Worm (Caenorhabditis elegans) whole organism, L2 larva: ENCODE data around the gene F09E5.8.

Experiments used
- C34F6.9 ChIP-seq: fragments of 150-350 bp; optimal IDR thresholded peaks from 2 replicates; lab custom pipeline; 2014; ENCODE audit warnings: missing biosample characterization, missing genetic modification characterization
- F13H6.1 ChIP-seq: sonication (generic microtip); optimal IDR thresholded peaks from 2 replicates; lab custom pipeline; 2016; ENCODE audit warnings: missing genetic modification characterization, missing compliant biosample characterization
- R02D3.7 ChIP-seq: fragments of 150-350 bp; optimal IDR thresholded peaks from 2 replicates; lab custom pipeline; 2014; ENCODE audit warnings: missing biosample characterization, missing genetic modification characterization
- Y55F3AM.14 ChIP-seq: fragments of 200-800 bp; sonication (Bioruptor generic); optimal IDR thresholded peaks from 2 replicates; lab custom pipeline; 2018; ENCODE audit warnings: mild to moderate bottlenecking, missing genetic modification characterization, missing compliant biosample characterization
- ZK546.5 ChIP-seq: sonication (generic microtip); optimal IDR thresholded peaks from 2 replicates; lab custom pipeline; 2017; ENCODE audit warnings: missing biosample characterization, missing genetic modification characterization
- alr-1 ChIP-seq: fragments of 150-350 bp; optimal IDR thresholded peaks from 2 replicates; lab custom pipeline; 2014; ENCODE audit warnings: missing biosample characterization, missing genetic modification characterization
- aly-2 ChIP-seq: fragments of 150-350 bp; optimal IDR thresholded peaks from 2 replicates; lab custom pipeline; 2014; ENCODE audit warnings: missing biosample characterization, missing genetic modification characterization
- ama-1 ChIP-seq: fragments of 150-350 bp; optimal IDR thresholded peaks from 2 replicates; lab custom pipeline; 2018; ENCODE audit warnings: inconsistent platforms
- blmp-1 ChIP-seq: sonication (generic microtip); optimal IDR thresholded peaks from 2 replicates; lab custom pipeline; 2017; ENCODE audit warnings: missing genetic modification characterization, mild to moderate bottlenecking, missing compliant biosample characterization, antibody characterized with exemption, moderate library complexity; ENCODE audit not compliant: insufficient read depth
- ceh-82 ChIP-seq: fragments of 150-350 bp; optimal IDR thresholded peaks from 2 replicates; lab custom pipeline; 2014; ENCODE audit warnings: missing biosample characterization, missing genetic modification characterization
- crh-2 ChIP-seq: sonication (generic microtip); optimal IDR thresholded peaks from 2 replicates; lab custom pipeline; 2017; ENCODE audit warnings: missing biosample characterization, missing genetic modification characterization
- dmd-4 ChIP-seq: sonication (generic microtip); optimal IDR thresholded peaks from 2 replicates; lab custom pipeline; 2017; ENCODE audit warnings: missing biosample characterization, missing genetic modification characterization
- egl-27 ChIP-seq: sonication (generic microtip); optimal IDR thresholded peaks from 3 replicates; lab custom pipeline; 2017; ENCODE audit warnings: missing biosample characterization, missing genetic modification reagents, missing genetic modification characterization
- elt-1 ChIP-seq: fragments of 150-350 bp; optimal IDR thresholded peaks from 2 replicates; lab custom pipeline; 2014; ENCODE audit warnings: missing biosample characterization, missing genetic modification characterization
- elt-3 ChIP-seq: sonication (generic microtip); optimal IDR thresholded peaks from 2 replicates; lab custom pipeline; 2017; ENCODE audit warnings: missing biosample characterization, missing genetic modification characterization
- fos-1 ChIP-seq: fragments of 150-350 bp; optimal IDR thresholded peaks from 2 replicates; lab custom pipeline; 2014; ENCODE audit warnings: missing biosample characterization, missing genetic modification characterization
- gmeb-1 ChIP-seq: fragments of 150-350 bp; optimal IDR thresholded peaks from 2 replicates; lab custom pipeline; 2014; ENCODE audit warnings: missing biosample characterization, missing genetic modification characterization
- lin-11 ChIP-seq: fragments of 150-350 bp; sonication (generic microtip); optimal IDR thresholded peaks from 2 replicates; lab custom pipeline; 2014; ENCODE audit warnings: missing biosample characterization, missing genetic modification characterization, inconsistent platforms, mixed read lengths
- lin-13 ChIP-seq: fragments of 150-350 bp; optimal IDR thresholded peaks from 2 replicates; lab custom pipeline; 2014; ENCODE audit warnings: missing biosample characterization, missing genetic modification reagents, missing genetic modification characterization
- lin-39 ChIP-seq: fragments of 150-350 bp; optimal IDR thresholded peaks from 2 replicates; lab custom pipeline; 2014; ENCODE audit warnings: missing biosample characterization, missing genetic modification reagents, missing genetic modification characterization
- lsy-2 ChIP-seq, 2 experiments: fragments of 150-350 bp in 1 of 2; sonication (generic microtip) in 1 of 2; optimal IDR thresholded peaks; 2 replicates each; lab custom pipeline; 2014 to 2017; ENCODE audit warnings: missing biosample characterization in 2 of 2, missing genetic modification characterization in 2 of 2
- mab-5 ChIP-seq: fragments of 150-350 bp; optimal IDR thresholded peaks from 2 replicates; lab custom pipeline; 2014; ENCODE audit warnings: missing biosample characterization, missing genetic modification characterization
- mbf-1 ChIP-seq: sonication (generic microtip); optimal IDR thresholded peaks from 2 replicates; lab custom pipeline; 2017; ENCODE audit warnings: missing biosample characterization, missing genetic modification characterization
- mdl-1 ChIP-seq, 2 experiments: fragments of 150-350 bp in 1 of 2; sonication (generic microtip) in 1 of 2; optimal IDR thresholded peaks; 2 replicates each; lab custom pipeline; 2017; ENCODE audit warnings: missing biosample characterization in 2 of 2, missing genetic modification characterization in 2 of 2
- nhr-10 ChIP-seq: sonication (generic microtip); optimal IDR thresholded peaks from 2 replicates; lab custom pipeline; 2017; ENCODE audit warnings: missing biosample characterization, missing genetic modification characterization
- nhr-11 ChIP-seq: fragments of 150-350 bp; optimal IDR thresholded peaks from 2 replicates; lab custom pipeline; 2014; ENCODE audit warnings: missing biosample characterization, missing genetic modification characterization
- nhr-12 ChIP-seq: fragments of 150-350 bp; optimal IDR thresholded peaks from 2 replicates; lab custom pipeline; 2014; ENCODE audit warnings: missing biosample characterization, missing genetic modification characterization
- nhr-129 ChIP-seq: fragments of 150-350 bp; optimal IDR thresholded peaks from 2 replicates; lab custom pipeline; 2014; ENCODE audit warnings: missing biosample characterization, missing genetic modification characterization
- nhr-21 ChIP-seq: fragments of 150-350 bp; optimal IDR thresholded peaks from 2 replicates; lab custom pipeline; 2014; ENCODE audit warnings: missing biosample characterization, missing genetic modification characterization
- nhr-237 ChIP-seq: fragments of 150-350 bp; optimal IDR thresholded peaks from 2 replicates; lab custom pipeline; 2014; ENCODE audit warnings: missing biosample characterization, missing genetic modification characterization
- nhr-25 ChIP-seq: fragments of 150-350 bp; sonication (generic microtip); optimal IDR thresholded peaks from 3 replicates; lab custom pipeline; 2014; ENCODE audit warnings: missing biosample characterization, missing genetic modification characterization
- nhr-6 ChIP-seq: fragments of 150-350 bp; optimal IDR thresholded peaks from 2 replicates; lab custom pipeline; 2014; ENCODE audit warnings: missing biosample characterization, missing genetic modification characterization
- nhr-77 ChIP-seq: fragments of 150-350 bp; optimal IDR thresholded peaks from 2 replicates; lab custom pipeline; 2014; ENCODE audit warnings: missing biosample characterization, missing genetic modification characterization
- peb-1 ChIP-seq: fragments of 150-350 bp; optimal IDR thresholded peaks from 2 replicates; lab custom pipeline; 2014; ENCODE audit warnings: missing biosample characterization, missing genetic modification characterization
- sem-4 ChIP-seq: fragments of 150-350 bp; optimal IDR thresholded peaks from 2 replicates; lab custom pipeline; 2014; ENCODE audit warnings: missing biosample characterization, missing genetic modification reagents, missing genetic modification characterization
- skn-1 ChIP-seq: sonication (generic microtip); optimal IDR thresholded peaks from 2 replicates; lab custom pipeline; 2017; ENCODE audit warnings: missing biosample characterization, missing genetic modification characterization
- sma-3 ChIP-seq: sonication (generic microtip); optimal IDR thresholded peaks from 2 replicates; lab custom pipeline; 2016; ENCODE audit warnings: missing genetic modification reagents, missing genetic modification characterization, missing compliant biosample characterization
- sma-9 ChIP-seq, 2 experiments: fragments of 150-350 bp in 1 of 2; sonication (generic microtip) in 1 of 2; optimal IDR thresholded peaks; 2 replicates each; lab custom pipeline; 2014 to 2016; ENCODE audit warnings: missing genetic modification characterization in 2 of 2, mild to moderate bottlenecking in 1 of 2, missing biosample characterization in 1 of 2, missing compliant biosample characterization in 1 of 2, missing genetic modification reagents in 1 of 2, moderate library complexity in 1 of 2
- snpc-4 ChIP-seq: fragments of 150-350 bp; optimal IDR thresholded peaks from 2 replicates; lab custom pipeline; 2014; ENCODE audit warnings: missing biosample characterization, missing genetic modification characterization
- unc-39 ChIP-seq: fragments of 150-350 bp; optimal IDR thresholded peaks from 2 replicates; lab custom pipeline; 2014; ENCODE audit warnings: missing biosample characterization, missing genetic modification characterization
- unc-55 ChIP-seq: fragments of 150-350 bp; sonication (generic microtip); optimal IDR thresholded peaks from 3 replicates; lab custom pipeline; 2014; ENCODE audit warnings: missing biosample characterization, missing genetic modification reagents, missing genetic modification characterization
- unc-62 ChIP-seq: fragments of 150-350 bp; optimal IDR thresholded peaks from 2 replicates; lab custom pipeline; 2014; ENCODE audit warnings: missing biosample characterization, missing genetic modification reagents, missing genetic modification characterization
- zag-1 ChIP-seq: fragments of 150-350 bp; optimal IDR thresholded peaks from 2 replicates; lab custom pipeline; 2014; ENCODE audit warnings: missing biosample characterization, missing genetic modification characterization
- ztf-1 ChIP-seq: fragments of 200-800 bp; sonication (Bioruptor generic); conservative IDR thresholded peaks from 2 replicates; pipeline ENCODE4 v1.3.6; 2022; ENCODE audit warnings: missing genetic modification characterization, missing compliant biosample characterization
- ztf-11 ChIP-seq: sonication (generic microtip); optimal IDR thresholded peaks from 2 replicates; lab custom pipeline; 2017; ENCODE audit warnings: missing biosample characterization, missing genetic modification characterization
- ztf-4 ChIP-seq: fragments of 150-350 bp; optimal IDR thresholded peaks from 2 replicates; lab custom pipeline; 2014; ENCODE audit warnings: missing biosample characterization, missing genetic modification characterization

The F09E5.8 gene

ce11 chrII:5336660-5337494, 13.6 kb upstream of the F09E5.8 start:
- peak; percentile 52 for TF ChIP-seq nhr-6 (tag; lab: Kevin White, UChicago)
- no peak for TF ChIP-seq nhr-237 (tag; lab: Kevin White, UChicago)
- peak; percentile 69 for TF ChIP-seq unc-55
- peak; percentile 100 for TF ChIP-seq fos-1 (tag; lab: Kevin White, UChicago)
- no peak for TF ChIP-seq unc-62 (GFP tag; lab: Kevin White, UChicago)
- TF ChIP-seq ztf-4 (tag; lab: Kevin White, UChicago), result peak; percentile 81
- TF ChIP-seq lin-13, result peak; percentile 10
- peak; percentile 92 for TF ChIP-seq F13H6.1
- no peak for TF ChIP-seq zag-1 (tag; lab: Kevin White, UChicago)
- peak; percentile 75 for TF ChIP-seq sma-3 (GFP tag; lab: Kevin White, UChicago)
- no peak for TF ChIP-seq nhr-77
- TF ChIP-seq ztf-1 (GFP tag; lab: Robert Waterston, UW), result no peak
- TF ChIP-seq gmeb-1 (tag; lab: Kevin White, UChicago), result peak; percentile 62
- peak; percentile 36 for TF ChIP-seq snpc-4 (tag; lab: Kevin White, UChicago)
- TF ChIP-seq alr-1 (tag; lab: Kevin White, UChicago), result no peak
- TF ChIP-seq mdl-1 (tag; optimal IDR thresholded peaks at IDR 0.05; lab: Kevin White, UChicago), result peak in 1 of 2 experiments; percentile 42
- peak; percentile 81 for TF ChIP-seq blmp-1 (tag; lab: Kevin White, UChicago)
- TF ChIP-seq aly-2 (tag; lab: Kevin White, UChicago), result no peak
- TF ChIP-seq ceh-82 (tag; lab: Kevin White, UChicago), result no peak
- peak; percentile 66 for TF ChIP-seq nhr-21 (tag; lab: Kevin White, UChicago)
- TF ChIP-seq ztf-11 (tag; lab: Kevin White, UChicago), result peak; percentile 23
- TF ChIP-seq lin-39 (tag; lab: Kevin White, UChicago), result no peak
- TF ChIP-seq mab-5 (tag; lab: Kevin White, UChicago), result no peak
- no peak for TF ChIP-seq R02D3.7 (tag; lab: Kevin White, UChicago)
- no peak for TF ChIP-seq unc-39 (tag; lab: Kevin White, UChicago)
- no peak for TF ChIP-seq elt-1 (tag; lab: Kevin White, UChicago)
- peak; percentile 80 for TF ChIP-seq nhr-25 (tag; lab: Kevin White, UChicago)
- no peak for TF ChIP-seq nhr-10 (tag; lab: Kevin White, UChicago)
- no peak for TF ChIP-seq nhr-12 (tag; lab: Kevin White, UChicago)
- peak; percentile 22 for TF ChIP-seq ama-1 (lab: Kevin White, UChicago)
- TF ChIP-seq skn-1 (tag; lab: Kevin White, UChicago), result peak; percentile 1
- TF ChIP-seq egl-27, result peak; percentile 56
- TF ChIP-seq lsy-2 (tag; optimal IDR thresholded peaks at IDR 0.05; lab: Kevin White, UChicago), result peak; percentile 23 to 71
- peak; percentile 72 for TF ChIP-seq C34F6.9 (tag; lab: Kevin White, UChicago)
- peak; percentile 32 for TF ChIP-seq Y55F3AM.14
- peak; percentile 17 for TF ChIP-seq lin-11 (tag; lab: Kevin White, UChicago)
- TF ChIP-seq ZK546.5 (tag; lab: Kevin White, UChicago), result no peak
- peak; percentile 75 for TF ChIP-seq sma-9 (GFP tag; optimal IDR thresholded peaks at IDR 0.05; lab: Kevin White, UChicago)
- TF ChIP-seq sma-9 (tag; optimal IDR thresholded peaks at IDR 0.05; lab: Kevin White, UChicago), result no peak
- TF ChIP-seq elt-3 (tag; lab: Kevin White, UChicago), result no peak
- TF ChIP-seq nhr-11 (tag; lab: Kevin White, UChicago), result no peak
- TF ChIP-seq sem-4 (tag; lab: Kevin White, UChicago), result peak; percentile 64
- no peak for TF ChIP-seq mbf-1 (tag; lab: Kevin White, UChicago)
- TF ChIP-seq nhr-129, result peak; percentile 87
- no peak for TF ChIP-seq peb-1 (tag; lab: Kevin White, UChicago)
- TF ChIP-seq dmd-4 (tag; lab: Kevin White, UChicago), result no peak
- peak; percentile 69 for TF ChIP-seq crh-2
